Worm (Caenorhabditis elegans): ENCODE data around the gene srz-5.

The srz-5 gene

ce11 chrII:3514631-3515030, at the start of gene srz-5:
TSS of gene srz-5 (minus strand) at chrII:3514731.
- TF ChIP-seq nhr-48 (tag; optimal IDR thresholded peaks at IDR 0.05): no peak
- no peak for TF ChIP-seq lin-13 (GFP tag; optimal IDR thresholded peaks at IDR 0.05)
- no peak for TF ChIP-seq fkh-10 (GFP tag; optimal IDR thresholded peaks at IDR 0.05)
- no peak for TF ChIP-seq lin-15B (tag; optimal IDR thresholded peaks at IDR 0.05)
- TF ChIP-seq attf-4 (tag; optimal IDR thresholded peaks at IDR 0.05): no peak
- no peak for TF ChIP-seq arid-1 (GFP tag; conservative IDR thresholded peaks at IDR 0.05)
- TF ChIP-seq ama-1 (optimal IDR thresholded peaks at IDR 0.05): no peak
- no peak for TF ChIP-seq hmg-1.1 (GFP tag; IDR thresholded peaks at IDR 0.05)
- no peak for TF ChIP-seq lin-38 (GFP tag; IDR thresholded peaks at IDR 0.05)
- no peak for TF ChIP-seq daf-19 (GFP tag; conservative IDR thresholded peaks at IDR 0.05)
- TF ChIP-seq dve-1 (tag; optimal IDR thresholded peaks at IDR 0.05; ENCODE audit: insufficient read depth): no peak
- TF ChIP-seq lin-1 (GFP tag; IDR thresholded peaks at IDR 0.05): no peak
- TF ChIP-seq pqm-1 (tag; optimal IDR thresholded peaks at IDR 0.05): no peak
- TF ChIP-seq lin-39 (tag; optimal IDR thresholded peaks at IDR 0.05): no peak

DNA sequence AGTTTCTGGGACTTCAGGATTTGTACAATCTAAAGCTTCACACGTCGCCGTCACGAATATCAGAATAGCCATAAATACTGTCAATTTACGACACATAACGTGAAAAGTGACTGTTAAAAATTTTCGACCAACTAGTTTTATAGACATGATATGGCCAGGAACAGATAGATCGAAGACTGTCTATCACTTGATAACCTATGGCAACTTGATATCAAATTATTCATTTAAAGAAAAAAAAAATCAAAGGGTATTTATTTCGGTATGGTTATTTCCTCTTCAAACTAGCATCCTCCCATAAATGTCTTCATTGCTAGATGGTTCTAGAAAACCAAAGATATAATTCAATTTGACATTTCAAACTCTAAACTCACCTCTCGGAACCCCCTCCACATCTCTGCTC, 47.9 kb upstream of the srz-5 start, which contains the start of gene W10G11.3:
Gene W10G11.3 (minus strand): TSS at position 101 of the 400 bp plus-strand sequence.
- TF ChIP-seq pha-4 (GFP tag; IDR thresholded peaks at IDR 0.05) (no peak), pha-4 (tag; optimal IDR thresholded peaks at IDR 0.05) (no peak), nhr-11 (tag; optimal IDR thresholded peaks at IDR 0.05) (no peak), snpc-1.2 (GFP tag; IDR thresholded peaks at IDR 0.05) (no peak), mdt-29 (GFP tag; IDR thresholded peaks at IDR 0.05) (no peak), nhr-102 (tag; optimal IDR thresholded peaks at IDR 0.05) (no peak), nhr-6 (tag; optimal IDR thresholded peaks at IDR 0.05) (no peak), F10B5.3 (tag; optimal IDR thresholded peaks at IDR 0.05) (no peak), unc-130 (GFP tag; optimal IDR thresholded peaks at IDR 0.05) (no peak), saeg-2 (GFP tag; IDR thresholded peaks at IDR 0.05) (no peak), nhr-77 (tag; optimal IDR thresholded peaks at IDR 0.05) (no peak), aha-1 (tag) (no peak), egl-27 (tag; optimal IDR thresholded peaks at IDR 0.05) (no peak), nhr-48 (tag; optimal IDR thresholded peaks at IDR 0.05) (no peak), aly-2 (tag; optimal IDR thresholded peaks at IDR 0.05) (no peak), nhr-237 (tag; optimal IDR thresholded peaks at IDR 0.05) (no peak), ztf-7 (tag; optimal IDR thresholded peaks at IDR 0.05) (no peak), daf-8 (GFP tag; IDR thresholded peaks at IDR 0.05) (no peak), ceh-28 (tag; optimal IDR thresholded peaks at IDR 0.05) (no peak), ceh-82 (tag; optimal IDR thresholded peaks at IDR 0.05) (no peak)

- TF ChIP-seq madf-5 (GFP tag; IDR thresholded peaks at IDR 0.05): no peak
- no peak for TF ChIP-seq lin-15B (tag; optimal IDR thresholded peaks at IDR 0.05)
- TF ChIP-seq mep-1 (tag; optimal IDR thresholded peaks at IDR 0.05): no peak
- no peak for TF ChIP-seq dve-1 (tag; optimal IDR thresholded peaks at IDR 0.05; ENCODE audit: insufficient read depth)
- TF ChIP-seq F37D6.2 (tag; optimal IDR thresholded peaks at IDR 0.05): no peak
- TF ChIP-seq ceh-82 (tag; optimal IDR thresholded peaks at IDR 0.05): no peak
- TF ChIP-seq daf-16 (GFP tag; optimal IDR thresholded peaks at IDR 0.05): no peak
- no peak for TF ChIP-seq daf-16 (tag; optimal IDR thresholded peaks at IDR 0.05)
- no peak for TF ChIP-seq arid-1 (GFP tag; conservative IDR thresholded peaks at IDR 0.05)
- TF ChIP-seq lin-1 (GFP tag; IDR thresholded peaks at IDR 0.05): no peak
- no peak for TF ChIP-seq rbr-2 (tag; optimal IDR thresholded peaks at IDR 0.05)
- no peak for TF ChIP-seq ceh-62 (tag; optimal IDR thresholded peaks at IDR 0.05)
- TF ChIP-seq unc-62 (GFP tag; optimal IDR thresholded peaks at IDR 0.05 in 1 of 2): no peak
- TF ChIP-seq unc-62 (tag; optimal IDR thresholded peaks at IDR 0.05): no peak
- no peak for TF ChIP-seq nhr-28 (tag; optimal IDR thresholded peaks at IDR 0.05)
- no peak for TF ChIP-seq ZK546.5 (tag; optimal IDR thresholded peaks at IDR 0.05)
- no peak for TF ChIP-seq madf-9 (GFP tag; conservative IDR thresholded peaks at IDR 0.05)
- no peak for TF ChIP-seq hlh-11 (tag; optimal IDR thresholded peaks at IDR 0.05)
- no peak for TF ChIP-seq zip-11 (GFP tag; IDR thresholded peaks at IDR 0.05)
- TF ChIP-seq set-16 (GFP tag; IDR thresholded peaks at IDR 0.05): no peak
Observed at ce11 chrII:3561561-3561960, 47.0 kb upstream of the srz-5 start, which contains the start of gene W10G11.2. TSS of gene W10G11.2 (minus strand) at chrII:3561661.
